Fruit fly (Drosophila melanogaster): ENCODE measurements around the gene eRF3.

dm6 chr2L:12474212-12474891, 40.1 kb downstream of the eRF3 start:
- TF ChIP-seq psq (optimal IDR thresholded peaks at IDR 0.05) (no peak), insv (optimal IDR thresholded peaks at IDR 0.05) (no peak)

Data from Kc167 (cell line).